Worm (Caenorhabditis elegans) whole organism, L4 larva: ENCODE data around the gene ghi-1.

Experiments used
- F26F4.8 ChIP-seq: fragments of 200-800 bp; sonication (Bioruptor generic); conservative IDR thresholded peaks from 2 replicates; pipeline ENCODE4 v1.3.6; 2022; ENCODE audit warnings: missing genetic modification characterization, missing compliant biosample characterization
- F44E2.7 ChIP-seq: fragments of 200-800 bp; sonication (Bioruptor generic); IDR thresholded peaks from 2 replicates; pipeline ENCODE4 v2.1.2; 2022; ENCODE audit warnings: missing genetic modification characterization, missing compliant biosample characterization
- R02D3.7 ChIP-seq: fragments of 150-350 bp; sonication (generic microtip); optimal IDR thresholded peaks from 3 replicates; lab custom pipeline; 2014; ENCODE audit warnings: missing biosample characterization, missing genetic modification characterization
- aly-2 ChIP-seq: sonication (generic microtip); optimal IDR thresholded peaks from 2 replicates; lab custom pipeline; 2018; ENCODE audit warnings: missing biosample characterization, missing genetic modification characterization
- daf-16 ChIP-seq, 3 experiments: sonication (generic microtip); optimal IDR thresholded peaks; 2 replicates each; lab custom pipeline; 2016 to 2017; ENCODE audit warnings: missing genetic modification characterization in 3 of 3, missing genetic modification reagents in 3 of 3, mild to moderate bottlenecking in 2 of 3, missing compliant biosample characterization in 2 of 3, missing biosample characterization in 1 of 3, moderate library complexity in 1 of 3
- dmd-6 ChIP-seq: fragments of 200-800 bp; sonication (Bioruptor generic); IDR thresholded peaks from 2 replicates; pipeline ENCODE4 v1.3.6; 2022; ENCODE audit warnings: missing genetic modification reagents, missing genetic modification characterization, missing compliant biosample characterization
- dve-1 ChIP-seq: sonication (generic microtip); optimal IDR thresholded peaks from 2 replicates; lab custom pipeline; 2017; ENCODE audit warnings: antibody characterized with exemption, mild to moderate bottlenecking, missing genetic modification characterization, missing compliant biosample characterization; ENCODE audit not compliant: insufficient read depth
- egl-27 ChIP-seq: sonication (generic microtip); optimal IDR thresholded peaks from 3 replicates; lab custom pipeline; 2017; ENCODE audit warnings: missing biosample characterization, missing genetic modification reagents, missing genetic modification characterization
- hlh-11 ChIP-seq: fragments of 200-800 bp; sonication (Bioruptor generic); optimal IDR thresholded peaks from 2 replicates; lab custom pipeline; 2018; ENCODE audit warnings: mild to moderate bottlenecking, missing genetic modification characterization, missing compliant biosample characterization
- hlh-30 ChIP-seq: sonication (generic microtip); optimal IDR thresholded peaks from 2 replicates; lab custom pipeline; 2017; ENCODE audit warnings: antibody characterized with exemption, mild to moderate bottlenecking, missing genetic modification characterization, missing compliant biosample characterization; ENCODE audit not compliant: insufficient read depth
- lim-7 ChIP-seq: fragments of 200-800 bp; sonication (Bioruptor generic); IDR thresholded peaks from 2 replicates; pipeline ENCODE4 v1.3.6; 2022; ENCODE audit warnings: missing genetic modification characterization, missing compliant biosample characterization
- lin-1 ChIP-seq: fragments of 200-800 bp; sonication (Bioruptor generic); IDR thresholded peaks from 2 replicates; pipeline ENCODE4 v1.3.6; 2022; ENCODE audit warnings: missing genetic modification reagents, missing genetic modification characterization, missing compliant biosample characterization
- lin-13 ChIP-seq: fragments of 150-350 bp; optimal IDR thresholded peaks from 2 replicates; lab custom pipeline; 2014; ENCODE audit warnings: missing biosample characterization, missing genetic modification reagents, missing genetic modification characterization
- lin-29 ChIP-seq: fragments of 200-800 bp; sonication (Bioruptor generic); IDR thresholded peaks from 2 replicates; pipeline ENCODE4 v1.3.6; 2022; ENCODE audit warnings: missing genetic modification reagents, missing genetic modification characterization, missing compliant biosample characterization
- lsy-2 ChIP-seq, 2 experiments: fragments of 150-350 bp in 1 of 2; sonication (generic microtip) in 1 of 2; optimal IDR thresholded peaks; 2 replicates each; lab custom pipeline; 2014 to 2017; ENCODE audit warnings: missing biosample characterization in 2 of 2, missing genetic modification characterization in 2 of 2
- mdl-1 ChIP-seq, 2 experiments: fragments of 150-350 bp in 1 of 2; sonication (generic microtip) in 1 of 2; optimal IDR thresholded peaks; 2 replicates each; lab custom pipeline; 2014 to 2017; ENCODE audit warnings: missing biosample characterization in 2 of 2, missing genetic modification characterization in 2 of 2
- mep-1 ChIP-seq: fragments of 150-350 bp; sonication (generic microtip); optimal IDR thresholded peaks from 3 replicates; lab custom pipeline; 2014; ENCODE audit warnings: missing biosample characterization, missing genetic modification characterization
- mes-2 ChIP-seq: sonication (generic microtip); optimal IDR thresholded peaks from 2 replicates; lab custom pipeline; 2016; ENCODE audit warnings: missing genotype, mild to moderate bottlenecking, missing genetic modification characterization, missing compliant biosample characterization; ENCODE audit not compliant: poor library complexity, severe bottlenecking
- mxl-2 ChIP-seq: fragments of 200-800 bp; sonication (Bioruptor generic); conservative IDR thresholded peaks from 2 replicates; pipeline ENCODE4 v1.3.6; 2022; ENCODE audit warnings: missing genetic modification reagents, missing genetic modification characterization, missing compliant biosample characterization
- mxl-3 ChIP-seq: fragments of 200-800 bp; sonication (Bioruptor generic); optimal IDR thresholded peaks from 2 replicates; lab custom pipeline; 2018; ENCODE audit warnings: mild to moderate bottlenecking, missing genetic modification characterization, missing compliant biosample characterization
- nhr-102 ChIP-seq: sonication (generic microtip); optimal IDR thresholded peaks from 2 replicates; lab custom pipeline; 2016; ENCODE audit warnings: mild to moderate bottlenecking, missing genetic modification characterization, moderate library complexity, missing compliant biosample characterization
- nhr-28 ChIP-seq: fragments of 150-350 bp; optimal IDR thresholded peaks from 2 replicates; lab custom pipeline; 2014; ENCODE audit warnings: missing biosample characterization, missing genetic modification characterization
- nhr-77 ChIP-seq: fragments of 150-350 bp; optimal IDR thresholded peaks from 2 replicates; lab custom pipeline; 2014; ENCODE audit warnings: missing biosample characterization, missing genetic modification characterization
- pha-4 ChIP-seq, 2 experiments: fragments of 150-350 bp in 1 of 2; fragments of 200-800 bp in 1 of 2; sonication (Bioruptor generic) in 1 of 2; IDR thresholded peaks in 1 of 2; optimal IDR thresholded peaks in 1 of 2; 2 replicates each; pipeline versions ENCODE4 v1.3.6 to Lab custom; 2014 to 2022; ENCODE audit warnings: missing genetic modification characterization in 2 of 2, missing genetic modification reagents in 2 of 2, missing biosample characterization in 1 of 2, missing compliant biosample characterization in 1 of 2
- php-3 ChIP-seq: fragments of 200-800 bp; sonication (Bioruptor generic); IDR thresholded peaks from 2 replicates; pipeline ENCODE4 v1.3.6; 2022; ENCODE audit warnings: missing genetic modification reagents, missing genetic modification characterization, missing compliant biosample characterization
- pqm-1 ChIP-seq: sonication (generic microtip); optimal IDR thresholded peaks from 2 replicates; lab custom pipeline; 2017; ENCODE audit warnings: missing biosample characterization, missing genetic modification characterization
- set-16 ChIP-seq: fragments of 200-800 bp; sonication (Bioruptor generic); IDR thresholded peaks from 2 replicates; pipeline ENCODE4 v1.3.6; 2022; ENCODE audit warnings: missing genetic modification reagents, missing genetic modification characterization, missing compliant biosample characterization
- skn-1 ChIP-seq: fragments of 150-350 bp; optimal IDR thresholded peaks from 2 replicates; lab custom pipeline; 2014; ENCODE audit warnings: missing biosample characterization, missing genetic modification characterization
- tra-1 ChIP-seq: fragments of 200-800 bp; sonication (Bioruptor generic); IDR thresholded peaks from 2 replicates; pipeline ENCODE4 v1.3.6; 2022; ENCODE audit warnings: missing genetic modification reagents, missing genetic modification characterization, missing compliant biosample characterization
- vab-7 ChIP-seq: fragments of 200-800 bp; sonication (Bioruptor generic); IDR thresholded peaks from 2 replicates; pipeline ENCODE4 v1.3.6; 2022; ENCODE audit warnings: missing genetic modification reagents, missing genetic modification characterization, missing compliant biosample characterization
- zfp-3 ChIP-seq: fragments of 200-800 bp; sonication (Bioruptor generic); conservative IDR thresholded peaks from 2 replicates; pipeline ENCODE4 v1.3.6; 2022; ENCODE audit warnings: missing genetic modification reagents, missing genetic modification characterization, missing compliant biosample characterization

ghi-1 gene

DNA sequence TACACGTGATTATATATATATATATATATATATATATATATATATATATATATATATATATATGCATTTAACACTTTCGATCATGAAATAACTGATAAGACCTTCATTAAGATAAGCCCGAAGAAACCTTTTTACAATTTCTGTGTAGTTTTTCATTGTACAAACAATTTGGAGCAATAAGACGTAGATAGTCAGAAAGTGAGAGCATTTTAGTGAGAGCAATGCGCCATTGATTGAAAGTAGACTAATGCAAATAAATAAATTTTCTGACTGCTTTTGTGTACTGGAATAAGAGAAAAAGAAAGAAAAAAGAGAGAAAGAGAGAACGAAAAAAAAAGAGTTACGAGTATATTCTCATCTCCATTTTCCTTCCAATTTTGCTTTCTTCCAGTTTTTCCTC lies 41.9 kb upstream of the ghi-1 start (continued):
- TF ChIP-seq R02D3.7 (tag; lab: Kevin White, UChicago) (no peak), aly-2 (no peak)

DNA sequence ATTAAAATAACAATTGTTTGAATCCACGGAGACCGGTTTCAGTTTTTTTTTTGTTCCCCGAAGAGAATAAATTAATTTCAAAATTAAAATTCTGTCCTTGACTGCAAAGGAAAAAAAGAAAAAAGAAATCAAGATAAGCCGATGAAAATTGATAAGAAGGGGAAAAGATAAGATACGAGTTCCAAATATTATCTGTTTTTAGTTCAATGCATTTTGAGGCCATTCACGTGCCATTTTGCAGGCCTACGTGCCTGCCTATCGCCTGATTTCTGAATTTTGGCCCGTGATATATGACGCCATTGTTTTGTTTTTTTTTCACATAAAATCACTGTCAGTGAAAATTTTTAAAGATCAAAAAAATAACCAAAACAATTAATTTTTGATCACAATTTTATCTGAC lies 35.1 kb upstream of the ghi-1 start:
- TF ChIP-seq egl-27 (tag; lab: Kevin White, UChicago) (no peak), php-3 (GFP tag; lab: Robert Waterston, UW) (no peak), hlh-30 (peak; percentile 78), F26F4.8 (no peak), zfp-3 (no peak), daf-16 (GFP tag; optimal IDR thresholded peaks at IDR 0.05; lab: Kevin White, UChicago) (no peak), daf-16 (tag; optimal IDR thresholded peaks at IDR 0.05; lab: Kevin White, UChicago) (peak; percentile 30), lin-29 (GFP tag; lab: Robert Waterston, UW) (no peak), lin-1 (GFP tag; lab: Robert Waterston, UW) (0 out of 2 replicates have a peak, but pooled peaks have one; percentile 27), pqm-1 (tag; lab: Kevin White, UChicago) (peak; percentile 62), lsy-2 (tag; optimal IDR thresholded peaks at IDR 0.05; lab: Kevin White, UChicago) (peak in 1 of 2 experiments; percentile 13), lin-13 (no peak), dve-1 (peak; percentile 52), vab-7 (GFP tag; lab: Robert Waterston, UW) (no peak), F44E2.7 (GFP tag; lab: Robert Waterston, UW) (no peak), set-16 (GFP tag; lab: Robert Waterston, UW) (no peak), nhr-102 (tag; lab: Kevin White, UChicago) (no peak), nhr-28 (peak; percentile 39), hlh-11 (tag; lab: Kevin White, UChicago) (peak; percentile 57), nhr-77 (tag; lab: Kevin White, UChicago) (peak; percentile 44), dmd-6 (GFP tag; lab: Robert Waterston, UW) (peak; percentile 85), mes-2 (tag; lab: Kevin White, UChicago) (no peak), skn-1 (tag; lab: Kevin White, UChicago) (no peak), tra-1 (GFP tag; lab: Robert Waterston, UW) (peak; percentile 66), mep-1 (tag; lab: Kevin White, UChicago) (peak; percentile 24), mxl-2 (peak; percentile 53; the same call in 1 of the 2 replicates)

DNA sequence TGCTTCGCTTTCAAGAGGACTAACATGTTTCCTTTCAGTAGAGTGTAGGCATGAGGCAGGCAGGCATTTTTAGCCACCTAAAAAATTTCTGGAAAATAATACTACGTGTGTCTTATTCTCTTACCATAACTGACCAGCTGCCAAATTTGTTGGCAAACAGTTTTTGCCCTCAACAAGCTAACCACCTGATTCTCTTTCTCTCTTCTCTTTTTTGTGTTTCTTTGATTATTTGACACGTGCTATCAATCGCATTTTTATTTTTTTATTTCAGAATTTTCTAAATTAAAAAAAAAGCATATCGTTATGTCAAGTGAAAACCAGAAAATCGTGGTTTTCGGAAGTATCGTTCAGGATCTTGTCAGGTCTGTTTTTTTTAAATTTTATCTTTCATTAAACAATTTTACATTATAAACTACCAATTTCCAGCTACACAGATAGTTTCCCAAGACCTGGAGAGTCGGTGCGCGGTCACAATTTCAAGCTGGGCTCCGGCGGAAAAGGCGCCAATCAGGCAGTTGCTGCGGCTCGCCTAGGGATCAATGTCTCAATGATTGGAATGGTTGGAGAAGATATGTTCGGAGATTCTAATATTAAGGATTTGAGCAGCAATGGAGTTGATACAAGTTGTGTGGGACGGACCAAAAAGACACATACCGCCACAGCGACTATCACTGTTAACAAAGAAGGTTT lies 34.4 kb upstream of the ghi-1 start, which contains the start of gene F07A11.5:
Gene F07A11.5 (plus strand): TSS at position 267 of the 690 bp plus-strand sequence.
- TF ChIP-seq dve-1 (peak; percentile 2), dmd-6 (GFP tag; lab: Robert Waterston, UW) (peak; percentile 50), hlh-11 (tag; lab: Kevin White, UChicago) (peak; percentile 17), mxl-3 (peak; percentile 9), hlh-30 (peak; percentile 52), daf-16 (GFP tag; optimal IDR thresholded peaks at IDR 0.05; lab: Kevin White, UChicago) (no peak), daf-16 (tag; optimal IDR thresholded peaks at IDR 0.05; lab: Kevin White, UChicago) (peak; percentile 57), pha-4 (GFP tag; IDR thresholded peaks at IDR 0.05; lab: Robert Waterston, UW) (no peak), pha-4 (tag; optimal IDR thresholded peaks at IDR 0.05; lab: Kevin White, UChicago) (no peak), lim-7 (GFP tag; lab: Robert Waterston, UW) (0 out of 2 replicates have a peak, but pooled peaks have one; percentile 51), nhr-77 (tag; lab: Kevin White, UChicago) (no peak), mdl-1 (tag; optimal IDR thresholded peaks at IDR 0.05; lab: Kevin White, UChicago) (peak in 1 of 2 experiments; percentile 29)
